Fruit fly (Drosophila melanogaster) whole organism, embryonic: ENCODE data around the gene CG15803.

Experiments used
- Adf1 ChIP-seq: fragments of 200-800 bp; sonication (Bioruptor generic); IDR thresholded peaks from 2 replicates; pipeline ENCODE4 v1.3.6; 2022; ENCODE audit warnings: missing biosample characterization, missing genetic modification characterization
- CG10209 ChIP-seq: fragments of 200-800 bp; sonication (Bioruptor generic); optimal IDR thresholded peaks from 3 replicates; lab custom pipeline; 2017; ENCODE audit warnings: missing biosample characterization, mild to moderate bottlenecking, missing genetic modification characterization, missing genetic modification reagents
- CG10366 ChIP-seq: fragments of 200-800 bp; sonication (Bioruptor generic); IDR thresholded peaks from 2 replicates; pipeline ENCODE4 v1.3.6; 2022; ENCODE audit warnings: missing biosample characterization, missing genetic modification characterization
- CG12659 ChIP-seq: fragments of 200-800 bp; sonication (Bioruptor generic); optimal IDR thresholded peaks from 3 replicates; lab custom pipeline; 2017; ENCODE audit warnings: mild to moderate bottlenecking, missing biosample characterization, missing genetic modification reagents, missing genetic modification characterization
- CG13296 ChIP-seq: fragments of 200-800 bp; sonication (Bioruptor generic); optimal IDR thresholded peaks from 3 replicates; lab custom pipeline; 2018; ENCODE audit warnings: missing biosample characterization, mild to moderate bottlenecking, missing genetic modification characterization
- CG16813 ChIP-seq: fragments of 200-800 bp; sonication (Bioruptor generic); IDR thresholded peaks from 3 replicates; pipeline ENCODE4 v1.3.6; 2022; ENCODE audit warnings: missing biosample characterization, missing genetic modification characterization; ENCODE audit not compliant: partially characterized antibody
- CG16815 ChIP-seq: fragments of 200-800 bp; sonication (Bioruptor generic); optimal IDR thresholded peaks from 3 replicates; lab custom pipeline; 2017; ENCODE audit warnings: missing biosample characterization, mild to moderate bottlenecking, missing genetic modification characterization
- CG2875 ChIP-seq: fragments of 200-800 bp; sonication (Bioruptor generic); optimal IDR thresholded peaks from 2 replicates; lab custom pipeline; 2017; ENCODE audit warnings: missing biosample characterization, mild to moderate bottlenecking, missing genetic modification characterization, missing genetic modification reagents
- CG31224 ChIP-seq: fragments of 200-800 bp; sonication (Bioruptor generic); IDR thresholded peaks from 2 replicates; pipeline ENCODE4 v1.3.6; 2022; ENCODE audit warnings: missing biosample characterization, missing genetic modification characterization
- CG31441 ChIP-seq: fragments of 200-800 bp; sonication (Bioruptor generic); IDR thresholded peaks from 2 replicates; pipeline ENCODE4 v1.3.6; 2022; ENCODE audit warnings: missing biosample characterization, missing genetic modification characterization
- CG32767 ChIP-seq: fragments of 200-800 bp; sonication (Bioruptor generic); IDR thresholded peaks from 2 replicates; pipeline ENCODE4 v1.3.6; 2022; ENCODE audit warnings: missing biosample characterization, missing genetic modification characterization
- CG34422 ChIP-seq: fragments of 200-800 bp; sonication (Bioruptor generic); IDR thresholded peaks from 3 replicates; pipeline ENCODE4 v1.3.6; 2022; ENCODE audit warnings: missing biosample characterization, missing genetic modification characterization
- CG43689 ChIP-seq: fragments of 200-800 bp; sonication (Bioruptor generic); IDR thresholded peaks from 2 replicates; pipeline ENCODE4 v1.3.6; 2022; ENCODE audit warnings: missing biosample characterization, missing genetic modification characterization
- CG6765 ChIP-seq: fragments of 200-800 bp; sonication (Bioruptor generic); optimal IDR thresholded peaks from 3 replicates; lab custom pipeline; 2017; ENCODE audit warnings: missing biosample characterization, mild to moderate bottlenecking, missing genetic modification characterization
- CG6854 ChIP-seq: fragments of 200-800 bp; sonication (Bioruptor generic); optimal IDR thresholded peaks from 3 replicates; lab custom pipeline; 2017; ENCODE audit warnings: missing biosample characterization, mild to moderate bottlenecking, missing genetic modification characterization
- CG8388 ChIP-seq: fragments of 200-800 bp; sonication (Bioruptor generic); optimal IDR thresholded peaks from 2 replicates; lab custom pipeline; 2019; ENCODE audit warnings: missing biosample characterization, mild to moderate bottlenecking, missing genetic modification characterization, moderate library complexity
- CG9727 ChIP-seq: fragments of 200-800 bp; sonication (Bioruptor generic); optimal IDR thresholded peaks from 3 replicates; lab custom pipeline; 2017; ENCODE audit warnings: missing biosample characterization, mild to moderate bottlenecking, missing genetic modification characterization
- CTCF ChIP-seq: fragments of 200-800 bp; sonication (Bioruptor generic); optimal IDR thresholded peaks from 2 replicates; lab custom pipeline; 2017; ENCODE audit warnings: missing biosample characterization, mild to moderate bottlenecking, missing genetic modification characterization, moderate library complexity
- CoRest ChIP-seq: fragments of 200-800 bp; sonication (Bioruptor generic); optimal IDR thresholded peaks from 3 replicates; lab custom pipeline; 2018; ENCODE audit warnings: missing biosample characterization, mild to moderate bottlenecking, missing genetic modification characterization, moderate library complexity
- E2f2 ChIP-seq: fragments of 200-800 bp; sonication (Bioruptor generic); IDR thresholded peaks from 2 replicates; pipeline ENCODE4 v1.3.6; 2022; ENCODE audit warnings: missing biosample characterization, missing genetic modification characterization
- Ets65A ChIP-seq: fragments of 200-800 bp; sonication (Bioruptor generic); peaks from one replicate; lab custom pipeline; 2016; ENCODE audit warnings: missing biosample characterization, missing genetic modification characterization
- HLHmδ ChIP-seq: fragments of 200-800 bp; sonication (Bioruptor generic); optimal IDR thresholded peaks from 2 replicates; lab custom pipeline; 2018; ENCODE audit warnings: missing biosample characterization, mild to moderate bottlenecking, missing genetic modification characterization, moderate library complexity
- Hmr ChIP-seq: fragments of 200-800 bp; sonication (Bioruptor generic); optimal IDR thresholded peaks from 3 replicates; lab custom pipeline; 2017; ENCODE audit warnings: mild to moderate bottlenecking, missing biosample characterization, missing genetic modification reagents, missing genetic modification characterization
- Med ChIP-seq: fragments of 200-800 bp; sonication (Bioruptor generic); peaks from one replicate; lab custom pipeline; 2016; ENCODE audit warnings: missing biosample characterization, missing genetic modification characterization, mild to moderate bottlenecking, inconsistent platforms, moderate library complexity
- Meics ChIP-seq: fragments of 200-800 bp; sonication (Bioruptor generic); optimal IDR thresholded peaks from 2 replicates; lab custom pipeline; 2017; ENCODE audit warnings: missing biosample characterization, mild to moderate bottlenecking, missing genetic modification characterization
- PHDP ChIP-seq: fragments of 200-800 bp; sonication (Bioruptor generic); optimal IDR thresholded peaks from 3 replicates; lab custom pipeline; 2018; ENCODE audit warnings: missing biosample characterization, mild to moderate bottlenecking, missing genetic modification characterization, moderate library complexity
- Rfx ChIP-seq: fragments of 200-800 bp; sonication (Bioruptor generic); IDR thresholded peaks from 2 replicates; pipeline ENCODE4 v1.3.6; 2022; ENCODE audit warnings: missing biosample characterization, missing genetic modification characterization
- Xrp1 ChIP-seq: fragments of 200-800 bp; sonication (Bioruptor generic); IDR thresholded peaks from 2 replicates; pipeline ENCODE4 v1.3.6; 2022; ENCODE audit warnings: missing biosample characterization, missing genetic modification characterization
- az2 ChIP-seq: fragments of 200-800 bp; sonication (Bioruptor generic); optimal IDR thresholded peaks from 3 replicates; lab custom pipeline; 2016; ENCODE audit warnings: missing biosample characterization, missing genetic modification characterization
- bab2 ChIP-seq: fragments of 200-800 bp; sonication (Bioruptor generic); optimal IDR thresholded peaks from 2 replicates; lab custom pipeline; 2016; ENCODE audit warnings: missing biosample characterization, missing genetic modification characterization
- corto ChIP-seq: fragments of 200-800 bp; sonication (Bioruptor generic); optimal IDR thresholded peaks from 2 replicates; lab custom pipeline; 2016; ENCODE audit warnings: missing biosample characterization, mild to moderate bottlenecking, missing genetic modification characterization, moderate library complexity
- croc ChIP-seq: fragments of 200-800 bp; sonication (Bioruptor generic); conservative IDR thresholded peaks from 3 replicates; pipeline ENCODE4 v1.3.6; 2022; ENCODE audit warnings: missing biosample characterization, missing genetic modification characterization
- dpn ChIP-seq, 2 experiments: fragments of 200-800 bp; sonication (Bioruptor generic); optimal IDR thresholded peaks; 3 replicates each; lab custom pipeline; 2016; ENCODE audit warnings: missing biosample characterization in 2 of 2, missing genetic modification characterization in 2 of 2
- fd3F ChIP-seq: fragments of 200-800 bp; sonication (Bioruptor generic); optimal IDR thresholded peaks from 2 replicates; lab custom pipeline; 2018; ENCODE audit warnings: missing biosample characterization, mild to moderate bottlenecking, missing genetic modification characterization, moderate library complexity
- gcm ChIP-seq: fragments of 200-800 bp; sonication (Bioruptor generic); optimal IDR thresholded peaks from 2 replicates; lab custom pipeline; 2019; ENCODE audit warnings: missing biosample characterization, mild to moderate bottlenecking, missing genetic modification characterization, moderate library complexity
- gem ChIP-seq: fragments of 200-800 bp; sonication (Bioruptor generic); optimal IDR thresholded peaks from 2 replicates; lab custom pipeline; 2019; ENCODE audit warnings: missing biosample characterization, mild to moderate bottlenecking, missing genetic modification characterization, moderate library complexity
- h ChIP-seq: fragments of >200 bp; optimal IDR thresholded peaks from 2 replicates; lab custom pipeline; 2017
- jumu ChIP-seq: fragments of 200-800 bp; sonication (Bioruptor generic); optimal IDR thresholded peaks from 3 replicates; lab custom pipeline; 2016; ENCODE audit warnings: missing biosample characterization, missing genetic modification characterization
- ken ChIP-seq: fragments of 200-800 bp; sonication (Bioruptor generic); IDR thresholded peaks from 3 replicates; pipeline ENCODE4 v1.3.6; 2022; ENCODE audit warnings: missing biosample characterization, missing genetic modification characterization
- klu ChIP-seq: fragments of 200-800 bp; sonication (Bioruptor generic); IDR thresholded peaks from 2 replicates; pipeline ENCODE4 v1.3.6; 2022; ENCODE audit warnings: missing biosample characterization, missing genetic modification characterization
- nmo ChIP-seq: fragments of 200-800 bp; sonication (Bioruptor generic); optimal IDR thresholded peaks from 2 replicates; lab custom pipeline; 2018; ENCODE audit warnings: missing biosample characterization, mild to moderate bottlenecking, missing genetic modification characterization, moderate library complexity
- row ChIP-seq: fragments of 200-800 bp; sonication (Bioruptor generic); IDR thresholded peaks from 3 replicates; pipeline ENCODE4 v1.3.6; 2022; ENCODE audit warnings: missing biosample characterization, missing genetic modification characterization
- run ChIP-seq: fragments of 200-800 bp; sonication (Bioruptor generic); optimal IDR thresholded peaks from 3 replicates; lab custom pipeline; 2018; ENCODE audit warnings: missing biosample characterization, mild to moderate bottlenecking, missing genetic modification characterization
- sob ChIP-seq: fragments of 200-800 bp; sonication (Bioruptor generic); IDR thresholded peaks from 2 replicates; pipeline ENCODE4 v1.3.6; 2022; ENCODE audit warnings: missing biosample characterization, missing genetic modification characterization
- stc ChIP-seq: fragments of 200-800 bp; sonication (Bioruptor generic); IDR thresholded peaks from 2 replicates; pipeline ENCODE4 v1.3.6; 2022; ENCODE audit warnings: missing biosample characterization, missing genetic modification characterization
- tgo ChIP-seq: fragments of 200-800 bp; sonication (Bioruptor generic); IDR thresholded peaks from 3 replicates; pipeline ENCODE4 v1.3.6; 2022; ENCODE audit warnings: missing biosample characterization, missing genetic modification characterization
- tin ChIP-seq: fragments of 200-800 bp; sonication (Bioruptor generic); optimal IDR thresholded peaks from 3 replicates; lab custom pipeline; 2016; ENCODE audit warnings: missing biosample characterization, missing genetic modification characterization
- tll ChIP-seq, 2 experiments: fragments of 200-800 bp in 1 of 2; fragments of >200 bp in 1 of 2; sonication (Bioruptor generic) in 1 of 2; optimal IDR thresholded peaks; 2 replicates each; lab custom pipeline; 2017 to 2019; ENCODE audit warnings: missing biosample characterization in 2 of 2, missing genetic modification characterization in 2 of 2, mild to moderate bottlenecking in 1 of 2, moderate library complexity in 1 of 2
- tup ChIP-seq: fragments of 200-800 bp; sonication (Bioruptor generic); optimal IDR thresholded peaks from 2 replicates; lab custom pipeline; 2016; ENCODE audit warnings: missing biosample characterization, mild to moderate bottlenecking, missing genetic modification characterization, moderate library complexity
- unpg ChIP-seq: fragments of 200-800 bp; sonication (Bioruptor generic); optimal IDR thresholded peaks from 3 replicates; lab custom pipeline; 2018; ENCODE audit warnings: missing biosample characterization, mild to moderate bottlenecking, missing genetic modification characterization, moderate library complexity
- zf30C ChIP-seq: fragments of 200-800 bp; sonication (Bioruptor generic); optimal IDR thresholded peaks from 3 replicates; lab custom pipeline; 2018; ENCODE audit warnings: missing biosample characterization, mild to moderate bottlenecking, missing genetic modification characterization

The CG15803 gene

DNA sequence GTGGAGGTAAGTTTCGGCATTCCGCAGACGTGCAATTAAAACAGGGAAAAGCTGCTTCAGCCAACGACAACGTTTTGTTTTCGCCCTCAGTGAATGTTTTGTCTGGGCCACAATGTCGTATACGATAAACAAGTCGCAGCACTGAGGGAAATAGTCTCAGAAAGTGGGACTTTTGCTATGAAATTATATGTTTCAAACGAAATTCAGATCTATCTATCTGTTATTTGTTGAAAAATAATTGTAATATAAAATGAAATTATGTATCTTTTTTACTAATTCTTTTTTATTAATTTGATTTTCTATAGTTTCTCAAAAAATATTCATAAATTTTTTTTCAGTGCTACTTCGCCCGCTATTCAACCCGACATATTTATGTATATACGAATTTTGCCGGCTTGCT is 32.9 kb upstream of the CG15803 start (continued):
- TF ChIP-seq CG34422 (GFP tag; lab: Robert Waterston, UW) (peak; percentile 66; the same call in 2 of the 3 replicates), CG12659 (GFP tag; lab: Kevin White, UChicago) (peak; percentile 36), az2 (GFP tag; lab: Kevin White, UChicago) (peak; percentile 45), tll (GFP tag; optimal IDR thresholded peaks at IDR 0.05; lab: Kevin White, UChicago) (no peak), CG10209 (GFP tag; lab: Kevin White, UChicago) (peak; percentile 40), Meics (GFP tag; lab: Kevin White, UChicago) (peak; percentile 54), sob (GFP tag; lab: Robert Waterston, UW) (peak; percentile 45; the same call in 1 of the 2 replicates), CG43689 (GFP tag; lab: Robert Waterston, UW) (no peak), klu (peak; percentile 40), nmo (GFP tag; lab: Kevin White, UChicago) (peak; percentile 52), Ets65A (GFP tag; lab: Kevin White, UChicago) (peak; percentile 43), CG31224 (GFP tag; lab: Robert Waterston, UW) (0 out of 2 replicates have a peak, but pooled peaks have one; percentile 37), Xrp1 (GFP tag; lab: Robert Waterston, UW) (peak; percentile 68; the same call in 1 of the 2 replicates), unpg (GFP tag; lab: Kevin White, UChicago) (peak; percentile 72), CG16815 (GFP tag; lab: Kevin White, UChicago) (peak; percentile 36), tup (GFP tag; lab: Kevin White, UChicago) (peak; percentile 3), Rfx (GFP tag; lab: Robert Waterston, UW) (peak; percentile 62), h (lab: Kevin White, UChicago) (no peak), CG16813 (no peak), corto (GFP tag; lab: Kevin White, UChicago) (peak; percentile 38), row (GFP tag; lab: Robert Waterston, UW) (peak; percentile 79), CG31441 (GFP tag; lab: Robert Waterston, UW) (no peak; the same call in 1 of the 2 replicates), CG10366 (GFP tag; lab: Robert Waterston, UW) (peak; percentile 11; the same call in 1 of the 2 replicates), bab2 (GFP tag; lab: Kevin White, UChicago) (peak; percentile 6), tin (GFP tag; lab: Kevin White, UChicago) (peak; percentile 16), CG8388 (peak; percentile 55), ken (no peak), croc (GFP tag; lab: Robert Waterston, UW) (0 out of 3 replicates have a peak, but pooled peaks have one; percentile 24), CTCF (GFP tag; lab: Kevin White, UChicago) (no peak), E2f2 (GFP tag; lab: Robert Waterston, UW) (peak; percentile 36; the same call in 1 of the 2 replicates), CG2875 (GFP tag; lab: Kevin White, UChicago) (peak; percentile 19), fd3F (GFP tag; lab: Kevin White, UChicago) (peak; percentile 32), Hmr (peak; percentile 54), PHDP (tag; lab: Kevin White, UChicago) (peak; percentile 71), CoRest (tag; lab: Kevin White, UChicago) (peak; percentile 60), zf30C (GFP tag; lab: Kevin White, UChicago) (peak; percentile 28), dpn (GFP tag; optimal IDR thresholded peaks at IDR 0.05; lab: Kevin White, UChicago) (peak in 1 of 2 experiments; percentile 54), HLHmδ (GFP tag; lab: Kevin White, UChicago) (no peak), Adf1 (GFP tag; lab: Robert Waterston, UW) (peak; percentile 13; the same call in 1 of the 2 replicates), Med (GFP tag; lab: Kevin White, UChicago) (peak; percentile 86), run (tag; lab: Kevin White, UChicago) (peak; percentile 30), jumu (GFP tag; lab: Kevin White, UChicago) (no peak), CG13296 (GFP tag; lab: Kevin White, UChicago) (peak; percentile 22), gcm (GFP tag; lab: Kevin White, UChicago) (no peak), CG6854 (GFP tag; lab: Kevin White, UChicago) (no peak), CG6765 (GFP tag; lab: Kevin White, UChicago) (peak; percentile 15), CG9727 (GFP tag; lab: Kevin White, UChicago) (peak; percentile 54), tgo (GFP tag; lab: Robert Waterston, UW) (peak; percentile 56), gem (tag; lab: Kevin White, UChicago) (peak; percentile 79), CG32767 (GFP tag; lab: Robert Waterston, UW) (0 out of 2 replicates have a peak, but pooled peaks have one; percentile 47), stc (GFP tag; lab: Robert Waterston, UW) (peak; percentile 36; the same call in 1 of the 2 replicates)
